Worm (Caenorhabditis elegans): ENCODE results near the gene K08D9.6.

The K08D9.6 gene

ce11 chrV:3194952-3195450 lies 39.8 kb downstream of the K08D9.6 start, which contains the start of gene Y73C8B.2:
TSS of gene Y73C8B.2 (minus strand) at chrV:3195002.
- TF ChIP-seq unc-62 (GFP tag; optimal IDR thresholded peaks at IDR 0.05): no peak

- no peak for TF ChIP-seq unc-62 (GFP tag; optimal IDR thresholded peaks at IDR 0.05)
Measured at ce11 chrV:3193091-3193608, 41.6 kb downstream of the K08D9.6 start, which contains the start of the genes Y73C8B.3 and Y73C8B.9. TSS of gene Y73C8B.3 (minus strand) at chrV:3193237. TSS of gene Y73C8B.9 (plus strand) at chrV:3193558.

DNA sequence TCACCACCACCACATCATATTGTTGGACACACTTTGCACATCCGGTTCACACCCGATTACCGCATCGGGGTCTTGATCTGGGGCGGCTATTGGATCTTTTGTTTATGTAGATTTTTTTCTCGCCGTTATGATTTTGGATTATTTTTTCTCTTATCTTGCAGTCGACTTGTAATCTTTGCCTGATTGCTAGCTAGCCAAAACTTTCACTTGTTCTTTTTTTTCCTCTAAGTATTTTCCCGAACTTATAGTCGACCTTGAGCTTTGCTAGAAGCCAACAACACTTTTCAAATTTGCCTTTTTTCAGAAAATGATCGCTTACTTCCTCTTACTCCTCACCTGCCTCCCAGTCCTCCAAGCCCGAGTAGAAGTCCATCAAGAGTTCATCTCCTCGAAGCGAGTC lies 46.7 kb downstream of the K08D9.6 start, which contains the start of gene lag-2:
lag-2 (plus strand) TSS at position 301 of the 400 bp plus-strand sequence.
- no peak for TF ChIP-seq unc-62 (GFP tag; optimal IDR thresholded peaks at IDR 0.05)

ce11 chrV:3185855-3186254 lies 48.9 kb downstream of the K08D9.6 start:
- no peak for TF ChIP-seq unc-62 (GFP tag; optimal IDR thresholded peaks at IDR 0.05)

Data from whole organism, dauer.